Worm (Caenorhabditis elegans): ENCODE measurements around the gene syx-5.

DNA sequence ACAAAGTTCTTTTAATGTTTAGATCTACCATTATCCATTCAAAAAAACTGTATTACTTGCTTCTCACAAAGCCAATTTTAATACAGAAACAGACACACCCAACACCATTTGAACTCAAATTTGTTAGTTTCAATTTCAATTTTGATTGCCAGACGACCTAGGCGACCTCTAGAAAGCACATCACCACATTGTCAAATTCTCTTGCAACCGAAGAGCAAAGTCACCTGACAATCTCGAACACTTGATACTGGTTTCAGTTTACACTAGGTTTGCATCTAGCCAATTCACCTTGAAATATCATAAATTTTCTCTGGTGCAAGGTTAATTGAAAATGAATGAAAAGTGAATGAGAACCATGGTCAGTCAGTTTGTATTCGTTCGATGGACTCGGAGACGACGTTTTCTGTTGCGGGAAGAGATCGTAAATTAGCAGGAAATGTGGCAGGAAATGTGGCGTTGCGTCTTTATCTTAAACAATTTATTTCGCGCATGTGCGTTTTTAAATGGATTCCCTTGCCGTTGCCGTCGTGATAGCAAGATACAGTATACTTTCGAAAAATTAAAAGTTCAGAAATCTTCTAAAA, 32.7 kb downstream of the syx-5 start:
- TF ChIP-seq blmp-1 (tag; optimal IDR thresholded peaks at IDR 0.05) = peak; percentile 60
- no peak for TF ChIP-seq lin-13 (GFP tag; optimal IDR thresholded peaks at IDR 0.05)
- TF ChIP-seq alr-1 (tag; optimal IDR thresholded peaks at IDR 0.05; ENCODE audit: borderline replicate concordance) = no peak
- TF ChIP-seq skn-1 (tag; optimal IDR thresholded peaks at IDR 0.05) = no peak
- TF ChIP-seq nhr-90 (tag; optimal IDR thresholded peaks at IDR 0.05; ENCODE audit: poor library complexity) = no peak
- no peak for TF ChIP-seq nhr-77 (tag; optimal IDR thresholded peaks at IDR 0.05)
- TF ChIP-seq fos-1 (tag; optimal IDR thresholded peaks at IDR 0.05) = no peak
- TF ChIP-seq egl-27 (tag; optimal IDR thresholded peaks at IDR 0.05) = no peak

Measured in whole organism, L1 larva.